Worm (Caenorhabditis elegans): ENCODE measurements around the gene mrpl-39.

DNA sequence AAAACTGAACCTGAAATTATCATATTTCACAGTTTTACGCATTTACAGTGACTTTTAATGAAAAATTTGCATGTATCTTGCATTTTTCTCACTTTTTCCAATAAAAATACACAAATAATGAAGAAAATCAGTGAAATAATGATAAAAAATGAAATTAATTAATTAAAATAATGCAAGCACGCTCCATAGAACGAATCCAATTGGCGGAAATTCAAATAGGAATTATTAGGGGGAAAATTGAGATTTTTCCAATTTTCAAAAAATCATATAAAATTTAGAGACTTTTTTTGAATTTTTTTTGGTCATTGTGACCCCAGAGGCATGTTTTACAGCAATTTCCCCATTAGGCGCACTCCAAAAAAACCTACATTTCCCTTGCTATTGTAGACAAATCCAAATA is 630 bp upstream of the mrpl-39 start:
- TF ChIP-seq F13C5.2 (tag; optimal IDR thresholded peaks at IDR 0.05) (no peak), B0310.2 (tag; optimal IDR thresholded peaks at IDR 0.05) (no peak), sea-1 (GFP tag; conservative IDR thresholded peaks at IDR 0.05) (no peak), ama-1 (optimal IDR thresholded peaks at IDR 0.05) (no peak), ceh-36 (tag; optimal IDR thresholded peaks at IDR 0.05) (no peak)
